Fruit fly (Drosophila melanogaster) whole organism, wandering third instar larva: ENCODE results near the gene Ip259.

ENCODE experiments used
- CG32264 ChIP-seq: fragments of 200-800 bp; sonication (Bioruptor generic); optimal IDR thresholded peaks from 2 replicates; lab custom pipeline; 2016; ENCODE audit warnings: missing biosample characterization, missing genetic modification characterization
- CG9705 ChIP-seq: fragments of 200-800 bp; sonication (Bioruptor generic); optimal IDR thresholded peaks from 2 replicates; lab custom pipeline; 2018; ENCODE audit warnings: missing biosample characterization, mild to moderate bottlenecking, missing genetic modification characterization
- CrebA ChIP-seq: fragments of 200-800 bp; sonication (Bioruptor generic); optimal IDR thresholded peaks from 2 replicates; lab custom pipeline; 2016; ENCODE audit warnings: missing biosample characterization, mild to moderate bottlenecking, missing genetic modification characterization, borderline replicate concordance
- Dif ChIP-seq: fragments of 200-275, 200-300 bp; sonication (Bioruptor generic); optimal IDR thresholded peaks from 2 replicates; lab custom pipeline; 2018; ENCODE audit warnings: missing biosample characterization, missing genetic modification characterization; ENCODE audit not compliant: partially characterized antibody
- GATAd ChIP-seq: sonication (Bioruptor generic); optimal IDR thresholded peaks from 2 replicates; lab custom pipeline; 2016; ENCODE audit warnings: missing biosample characterization, missing genetic modification characterization
- Rel ChIP-seq, 2 experiments: fragments of 200-800 bp; sonication (Bioruptor generic) in 1 of 2; optimal IDR thresholded peaks; 2 replicates in 1 of 2; 3 replicates in 1 of 2; lab custom pipeline; 2016 to 2019; ENCODE audit warnings: mild to moderate bottlenecking in 2 of 2, missing biosample characterization in 2 of 2, missing genetic modification characterization in 2 of 2, moderate library complexity in 1 of 2
- Sp1 ChIP-seq: fragments of 200-800 bp; sonication (Bioruptor generic); optimal IDR thresholded peaks from 3 replicates; lab custom pipeline; 2019; ENCODE audit warnings: missing biosample characterization, mild to moderate bottlenecking, missing genetic modification characterization, moderate library complexity
- Vsx2 ChIP-seq: fragments of 200-300, 225-300 bp; sonication (Bioruptor generic); optimal IDR thresholded peaks from 2 replicates; lab custom pipeline; 2018; ENCODE audit warnings: missing biosample characterization, missing genetic modification characterization; ENCODE audit not compliant: partially characterized antibody
- dmrt93B ChIP-seq: fragments of 200-800 bp; sonication (Bioruptor generic); optimal IDR thresholded peaks from 2 replicates; lab custom pipeline; 2018; ENCODE audit warnings: missing biosample characterization, mild to moderate bottlenecking, missing genetic modification characterization
- dsf ChIP-seq: sonication (Bioruptor generic); optimal IDR thresholded peaks from 2 replicates; lab custom pipeline; 2016; ENCODE audit warnings: missing biosample characterization, missing genetic modification characterization, borderline replicate concordance
- ey ChIP-seq: fragments of 200-800 bp; sonication (Bioruptor generic); optimal IDR thresholded peaks from 2 replicates; lab custom pipeline; 2016; ENCODE audit warnings: missing biosample characterization, missing genetic modification characterization
- fru ChIP-seq: fragments of 200-800 bp; sonication (Bioruptor generic); optimal IDR thresholded peaks from 3 replicates; lab custom pipeline; 2016; ENCODE audit warnings: missing biosample characterization, mild to moderate bottlenecking, missing genetic modification characterization
- h ChIP-seq: fragments of 200-800 bp; sonication (Bioruptor generic); optimal IDR thresholded peaks from 3 replicates; lab custom pipeline; 2016; ENCODE audit warnings: missing biosample characterization, mild to moderate bottlenecking, missing genetic modification characterization
- lola ChIP-seq: fragments of >200 bp; optimal IDR thresholded peaks from 2 replicates; lab custom pipeline; 2017; ENCODE audit warnings: missing biosample characterization, missing genetic modification characterization
- pan ChIP-seq: fragments of >200 bp; optimal IDR thresholded peaks from 2 replicates; lab custom pipeline; 2017
- rgr ChIP-seq: fragments of 200-800 bp; sonication (Bioruptor generic); optimal IDR thresholded peaks from 3 replicates; lab custom pipeline; 2016; ENCODE audit warnings: missing biosample characterization, mild to moderate bottlenecking, missing genetic modification characterization
- sage ChIP-seq: fragments of 200-800 bp; sonication (Bioruptor generic); optimal IDR thresholded peaks from 2 replicates; lab custom pipeline; 2016; ENCODE audit warnings: missing biosample characterization, mild to moderate bottlenecking, missing genetic modification characterization
- sv ChIP-seq: fragments of 200-800 bp; sonication (Bioruptor generic); optimal IDR thresholded peaks from 3 replicates; lab custom pipeline; 2016; ENCODE audit warnings: missing biosample characterization, missing genetic modification characterization
- usp ChIP-seq: fragments of >200 bp; optimal IDR thresholded peaks from 2 replicates; lab custom pipeline; 2017; ENCODE audit warnings: missing biosample characterization, missing genetic modification characterization

The Ip259 gene

DNA sequence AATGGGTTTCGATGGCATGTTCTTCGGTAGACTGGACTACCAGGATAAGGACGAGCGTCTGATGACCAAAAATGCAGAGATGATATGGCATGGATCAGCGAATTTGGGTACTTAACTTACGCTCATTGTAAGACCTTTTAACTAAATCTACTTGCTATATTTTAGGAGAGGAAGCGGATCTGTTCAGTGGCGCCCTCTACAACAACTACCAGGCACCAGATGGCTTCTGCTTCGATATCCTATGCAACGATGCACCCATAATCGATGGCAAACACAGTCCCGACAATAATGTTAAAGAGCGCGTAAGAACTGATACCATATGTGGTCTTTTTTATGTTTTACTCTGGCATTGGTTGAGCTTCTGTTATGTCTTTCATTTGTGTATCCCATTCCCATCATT is 50.8 kb downstream of the Ip259 start:
- TF ChIP-seq rgr (no peak), h (GFP tag; lab: Kevin White, UChicago) (no peak), ey (GFP tag; lab: Kevin White, UChicago) (no peak), Sp1 (GFP tag; lab: Kevin White, UChicago) (no peak), Rel (GFP tag; optimal IDR thresholded peaks at IDR 0.05; lab: Kevin White, UChicago) (no peak), Rel (tag; optimal IDR thresholded peaks at IDR 0.05; lab: Kevin White, UChicago) (no peak), Dif (GFP tag; lab: Kevin White, UChicago) (no peak), pan (no peak), sage (no peak), dsf (no peak), CG32264 (GFP tag; lab: Kevin White, UChicago) (no peak), fru (no peak), lola (GFP tag; lab: Kevin White, UChicago) (no peak), CrebA (no peak), sv (no peak), GATAd (GFP tag; lab: Kevin White, UChicago) (no peak), usp (GFP tag; lab: Kevin White, UChicago) (no peak), CG9705 (GFP tag; lab: Kevin White, UChicago) (no peak), dmrt93B (GFP tag; lab: Kevin White, UChicago) (no peak), Vsx2 (GFP tag; lab: Kevin White, UChicago) (no peak)
- TF ChIP-seq, all 38 proteins: peak for 0
